Fruit fly (Drosophila melanogaster): Measurements from ENCODE around the gene CG9286.

dm6 chr3R:13815022-13815440, 34.3 kb downstream of the CG9286 start:
- TF ChIP-seq EcR (GFP tag; optimal IDR thresholded peaks at IDR 0.05) (peak in 1 of 2 experiments; percentile 46), pan (optimal IDR thresholded peaks at IDR 0.05) (no peak), CG8478 (optimal IDR thresholded peaks at IDR 0.05) (no peak)
